Fruit fly (Drosophila melanogaster) whole organism, pupa: ENCODE results near the gene Mcm5.

Source experiments
- CG10348 ChIP-seq: fragments of 200-800 bp; sonication (Bioruptor generic); IDR thresholded peaks from 2 replicates; pipeline ENCODE4 v1.3.6; 2022; ENCODE audit warnings: missing biosample characterization, missing genetic modification characterization
- CG12605 ChIP-seq: fragments of 200-800 bp; sonication (Bioruptor generic); IDR thresholded peaks from 2 replicates; pipeline ENCODE4 v1.3.6; 2022; ENCODE audit warnings: missing biosample characterization, missing genetic modification characterization
- CG13204 ChIP-seq: fragments of 200-800 bp; sonication (Bioruptor generic); optimal IDR thresholded peaks from 2 replicates; lab custom pipeline; 2018; ENCODE audit warnings: missing biosample characterization, mild to moderate bottlenecking, missing genetic modification characterization, moderate library complexity
- CG14655 ChIP-seq: fragments of 200-800 bp; sonication (Bioruptor generic); optimal IDR thresholded peaks from 3 replicates; lab custom pipeline; 2017; ENCODE audit warnings: mild to moderate bottlenecking, missing biosample characterization, missing genetic modification reagents, missing genetic modification characterization
- CG15710 ChIP-seq: fragments of 200-800 bp; sonication (Bioruptor generic); optimal IDR thresholded peaks from 2 replicates; lab custom pipeline; 2018; ENCODE audit warnings: missing biosample characterization, mild to moderate bottlenecking, missing genetic modification characterization, moderate library complexity
- CG17806 ChIP-seq: fragments of 200-800 bp; sonication (Bioruptor generic); optimal IDR thresholded peaks from 2 replicates; lab custom pipeline; 2018; ENCODE audit warnings: missing biosample characterization, mild to moderate bottlenecking, missing genetic modification characterization, moderate library complexity
- CG32121 ChIP-seq: fragments of 200-800 bp; sonication (Bioruptor generic); IDR thresholded peaks from 2 replicates; pipeline ENCODE4 v1.3.6; 2022; ENCODE audit warnings: missing biosample characterization, missing genetic modification characterization
- CG34367 ChIP-seq: fragments of 200-800 bp; sonication (Bioruptor generic); optimal IDR thresholded peaks from 2 replicates; lab custom pipeline; 2018; ENCODE audit warnings: missing biosample characterization, mild to moderate bottlenecking, missing genetic modification characterization
- CG4496 ChIP-seq: fragments of 200-800 bp; sonication (Bioruptor generic); IDR thresholded peaks from 3 replicates; pipeline ENCODE4 v1.3.6; 2022; ENCODE audit warnings: missing biosample characterization, missing genetic modification characterization
- CG8159 ChIP-seq: fragments of 200-800 bp; sonication (Bioruptor generic); optimal IDR thresholded peaks from 3 replicates; lab custom pipeline; 2018; ENCODE audit warnings: missing biosample characterization, mild to moderate bottlenecking, missing genetic modification characterization, moderate library complexity
- CG8301 ChIP-seq: fragments of 200-800 bp; sonication (Bioruptor generic); optimal IDR thresholded peaks from 2 replicates; lab custom pipeline; 2018; ENCODE audit warnings: missing biosample characterization, mild to moderate bottlenecking, missing genetic modification characterization
- CG9948 ChIP-seq: fragments of 200-800 bp; sonication (Bioruptor generic); optimal IDR thresholded peaks from 2 replicates; lab custom pipeline; 2018; ENCODE audit warnings: missing biosample characterization, mild to moderate bottlenecking, missing genetic modification characterization, moderate library complexity
- D1 ChIP-seq: fragments of 200-800 bp; sonication (Bioruptor generic); optimal IDR thresholded peaks from 2 replicates; lab custom pipeline; 2018; ENCODE audit warnings: missing biosample characterization, mild to moderate bottlenecking, missing genetic modification characterization, moderate library complexity
- EcR ChIP-seq: fragments of 200-800 bp; sonication (Bioruptor generic); optimal IDR thresholded peaks from 3 replicates; lab custom pipeline; 2019; ENCODE audit warnings: missing biosample characterization, missing genetic modification characterization, mild to moderate bottlenecking, moderate library complexity, missing genetic modification reagents
- Ets98B ChIP-seq: fragments of 200-800 bp; sonication (Bioruptor generic); IDR thresholded peaks from 2 replicates; pipeline ENCODE4 v1.3.6; 2022; ENCODE audit warnings: missing biosample characterization, missing genetic modification characterization
- Pif1A ChIP-seq: fragments of 200-800 bp; sonication (Bioruptor generic); optimal IDR thresholded peaks from 3 replicates; lab custom pipeline; 2016; ENCODE audit warnings: missing biosample characterization, missing genetic modification characterization
- Pif1B ChIP-seq: fragments of 200-800 bp; sonication (Bioruptor generic); optimal IDR thresholded peaks from 3 replicates; lab custom pipeline; 2016; ENCODE audit warnings: missing biosample characterization, missing genetic modification characterization
- Snoo ChIP-seq: fragments of 200-800 bp; sonication (Bioruptor generic); optimal IDR thresholded peaks from 3 replicates; lab custom pipeline; 2017; ENCODE audit warnings: missing biosample characterization, mild to moderate bottlenecking, missing genetic modification characterization, inconsistent platforms
- fd96Ca ChIP-seq: fragments of 200-800 bp; sonication (Bioruptor generic); IDR thresholded peaks from 3 replicates; pipeline ENCODE4 v1.3.6; 2022; ENCODE audit warnings: missing biosample characterization, missing genetic modification characterization
- gl ChIP-seq: fragments of 200-800 bp; sonication (Bioruptor generic); optimal IDR thresholded peaks from 2 replicates; lab custom pipeline; 2018; ENCODE audit warnings: missing biosample characterization, mild to moderate bottlenecking, missing genetic modification characterization
- rn ChIP-seq: fragments of 200-800 bp; sonication (Bioruptor generic); IDR thresholded peaks from 2 replicates; pipeline ENCODE4 v1.3.6; 2022; ENCODE audit warnings: missing biosample characterization, missing genetic modification characterization

Mcm5 gene

dm6 chr3R:10784058-10784499 lies 4.2 kb upstream of the Mcm5 start, which contains the start of the genes mRpL37 and Rbp1:
mRpL37 (minus strand) TSS chr3R:10784092.
Rbp1 (plus strand) TSS chr3R:10784383.
- TF ChIP-seq Pif1B (GFP tag; lab: Kevin White, UChicago) (no peak), rn (GFP tag; lab: Robert Waterston, UW) (no peak), fd96Ca (GFP tag; lab: Robert Waterston, UW) (no peak), CG9948 (tag; lab: Kevin White, UChicago) (peak; percentile 55), CG4496 (peak; percentile 77), CG15710 (peak; percentile 73), Snoo (tag; lab: Kevin White, UChicago) (peak; percentile 46), CG13204 (no peak), CG12605 (GFP tag; lab: Robert Waterston, UW) (no peak), CG17806 (tag; lab: Kevin White, UChicago) (peak; percentile 59), CG8159 (peak; percentile 70), CG10348 (GFP tag; lab: Robert Waterston, UW) (no peak)

DNA sequence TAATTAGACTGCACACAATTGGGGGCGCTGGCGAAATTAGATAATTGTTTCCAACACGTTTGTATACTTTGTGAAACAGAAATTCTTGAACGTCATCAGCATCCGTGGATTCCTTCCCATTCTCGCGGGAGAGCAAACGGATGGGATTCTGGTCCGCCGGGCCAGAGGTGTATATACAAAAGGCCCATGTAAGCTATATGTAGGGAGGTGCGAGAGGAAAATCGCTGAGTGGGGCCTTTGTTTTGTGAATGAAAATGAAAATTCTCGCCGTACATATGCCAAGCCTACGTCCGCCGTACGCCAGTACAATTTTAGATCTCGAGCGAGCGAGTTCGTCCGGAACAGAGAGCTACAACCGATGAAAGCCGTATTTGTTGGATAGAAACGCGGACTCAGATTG lies 4.3 kb downstream of the Mcm5 start, which contains the start of gene CG14687:
TSS of gene CG14687 (plus strand) at position 301 of the 400 bp plus-strand sequence.
- no peak for TF ChIP-seq CG10348 (GFP tag; lab: Robert Waterston, UW)
- TF ChIP-seq D1: no peak
- no peak for TF ChIP-seq Snoo (tag; lab: Kevin White, UChicago)
- TF ChIP-seq CG32121 (GFP tag; lab: Robert Waterston, UW): no peak
- no peak for TF ChIP-seq fd96Ca (GFP tag; lab: Robert Waterston, UW)
- TF ChIP-seq Pif1B (GFP tag; lab: Kevin White, UChicago): no peak

DNA sequence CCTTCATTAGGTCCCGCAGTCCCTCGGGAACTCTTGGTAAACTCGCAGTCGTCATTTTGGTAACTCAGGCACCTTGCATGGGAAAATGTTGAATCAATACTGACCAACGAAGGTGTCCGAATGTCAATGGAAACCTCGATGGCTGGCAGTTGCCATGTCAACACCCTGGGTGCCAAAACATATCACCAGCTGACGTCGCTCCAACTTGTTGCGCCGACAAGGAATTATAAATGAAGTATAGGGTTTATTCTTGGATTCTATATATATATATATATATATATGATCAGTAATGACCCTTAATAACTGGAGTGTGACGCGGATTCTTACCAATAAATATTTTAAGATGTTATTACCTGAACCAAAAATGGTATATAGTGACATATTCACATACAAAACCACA lies 15.5 kb downstream of the Mcm5 start, which contains the start of gene CG14692:
TSS of gene CG14692 (minus strand) at position 101 of the 400 bp plus-strand sequence.
- TF ChIP-seq CG8301 (no peak), Pif1B (GFP tag; lab: Kevin White, UChicago) (no peak), Pif1A (GFP tag; lab: Kevin White, UChicago) (no peak), Ets98B (GFP tag; lab: Robert Waterston, UW) (no peak), CG9948 (tag; lab: Kevin White, UChicago) (no peak), CG8159 (no peak), CG14655 (GFP tag; lab: Kevin White, UChicago) (no peak)

- peak; percentile 27 for TF ChIP-seq D1
- no peak for TF ChIP-seq CG34367 (tag; lab: Kevin White, UChicago)
These were observed 26.7 kb downstream of the Mcm5 start, which contains the start of the genes CG14693 and TTLL15 for dm6 chr3R:10815032-10815431. CG14693 (minus strand) TSS chr3R:10815047. TTLL15 (plus strand) TSS chr3R:10815288.

DNA sequence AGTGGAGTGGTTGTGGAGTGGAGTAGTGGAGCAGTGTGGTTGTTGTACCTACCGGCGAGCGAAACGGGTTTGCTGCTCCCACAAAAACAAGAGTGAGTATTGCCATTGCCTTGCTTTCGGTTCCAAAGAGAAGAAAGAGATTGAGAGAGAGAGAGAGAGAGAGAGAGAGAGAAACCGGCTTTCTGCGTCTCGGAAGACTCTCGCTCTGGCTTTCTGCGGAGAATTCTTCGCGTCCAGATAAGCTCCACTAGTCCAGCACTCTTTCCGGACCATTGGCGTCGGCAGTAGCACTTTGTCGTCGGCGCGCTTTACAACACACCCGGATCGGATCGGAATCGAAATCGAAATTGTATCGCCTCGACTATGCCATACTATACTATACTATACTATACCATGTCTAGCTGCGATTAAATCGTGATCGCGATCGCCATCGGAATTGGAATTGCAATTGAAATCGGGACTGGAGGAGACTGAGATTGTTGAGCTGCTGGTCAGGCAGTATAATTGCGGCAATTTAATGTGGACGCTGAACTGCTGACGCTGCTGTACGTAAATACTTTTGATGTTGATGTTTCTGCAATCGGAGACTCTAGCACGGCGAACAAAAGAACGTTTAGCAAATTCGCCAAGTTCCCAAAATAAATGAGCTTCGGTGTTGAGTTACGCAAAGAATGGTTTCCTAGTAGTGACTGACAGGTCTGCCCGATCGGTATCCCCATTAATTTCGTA lies 38.6 kb downstream of the Mcm5 start, which contains the start of gene Cad86C:
TSS of gene Cad86C (plus strand) at position 284 of the 729 bp plus-strand sequence.
- peak; percentile 54; the same call in 2 of the 3 replicates for TF ChIP-seq fd96Ca (GFP tag; lab: Robert Waterston, UW)
- peak; percentile 7 for TF ChIP-seq CG14655 (GFP tag; lab: Kevin White, UChicago)
- TF ChIP-seq CG13204: peak; percentile 25
- no peak for TF ChIP-seq gl
- peak; percentile 44; the same call in 1 of the 2 replicates for TF ChIP-seq CG32121 (GFP tag; lab: Robert Waterston, UW)
- TF ChIP-seq Pif1A (GFP tag; lab: Kevin White, UChicago): peak; percentile 51
- TF ChIP-seq Pif1B (GFP tag; lab: Kevin White, UChicago): peak; percentile 54
- peak; percentile 53; the same call in 2 of the 3 replicates for TF ChIP-seq CG4496
- TF ChIP-seq CG17806 (tag; lab: Kevin White, UChicago): no peak
- peak; percentile 75 for TF ChIP-seq EcR (GFP tag; lab: Kevin White, UChicago)
- TF ChIP-seq CG12605 (GFP tag; lab: Robert Waterston, UW): peak; percentile 68
- TF ChIP-seq CG8301: peak; percentile 7
- TF ChIP-seq Snoo (tag; lab: Kevin White, UChicago): peak; percentile 10
- peak; percentile 72 for TF ChIP-seq Ets98B (GFP tag; lab: Robert Waterston, UW)
- no peak for TF ChIP-seq rn (GFP tag; lab: Robert Waterston, UW)
- no peak for TF ChIP-seq CG9948 (tag; lab: Kevin White, UChicago)
- TF ChIP-seq CG8159: peak; percentile 19

DNA sequence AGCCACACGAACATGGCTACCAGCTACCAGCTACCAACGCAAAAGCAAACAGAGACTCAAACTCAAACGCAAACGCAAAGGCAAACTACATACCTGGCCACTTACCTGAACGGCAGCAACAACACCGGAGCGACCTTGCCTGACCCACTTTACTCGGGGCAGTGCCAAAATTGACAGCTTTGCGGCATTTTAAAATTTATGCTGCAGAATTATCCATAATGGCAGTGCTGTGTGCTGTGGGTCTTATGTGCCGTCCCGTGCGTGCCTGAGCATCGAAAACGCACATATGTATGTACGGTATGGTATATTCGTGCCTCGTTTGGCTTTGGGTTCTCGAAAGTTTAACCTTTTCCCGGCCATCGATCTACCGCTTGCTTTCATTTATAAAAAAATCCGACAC lies 40.4 kb downstream of the Mcm5 start:
- no peak for TF ChIP-seq Pif1B (GFP tag; lab: Kevin White, UChicago)
- TF ChIP-seq, all 21 proteins: peak for 0

dm6 chr3R:10829746-10830145 lies 41.4 kb downstream of the Mcm5 start:
- no peak for TF ChIP-seq D1
- peak; percentile 72 for TF ChIP-seq CG17806 (tag; lab: Kevin White, UChicago)
- TF ChIP-seq CG8159: peak; percentile 80
- TF ChIP-seq Pif1A (GFP tag; lab: Kevin White, UChicago): peak; percentile 42
- no peak for TF ChIP-seq Ets98B (GFP tag; lab: Robert Waterston, UW)
- TF ChIP-seq CG34367 (tag; lab: Kevin White, UChicago): peak; percentile 70
- peak; percentile 23 for TF ChIP-seq gl
- TF ChIP-seq CG8301: peak; percentile 54
- no peak for TF ChIP-seq CG12605 (GFP tag; lab: Robert Waterston, UW)
- no peak for TF ChIP-seq rn (GFP tag; lab: Robert Waterston, UW)
- peak; percentile 67 for TF ChIP-seq CG14655 (GFP tag; lab: Kevin White, UChicago)
- TF ChIP-seq CG32121 (GFP tag; lab: Robert Waterston, UW): no peak
- TF ChIP-seq CG10348 (GFP tag; lab: Robert Waterston, UW): no peak
- no peak for TF ChIP-seq EcR (GFP tag; lab: Kevin White, UChicago)
- TF ChIP-seq CG15710: peak; percentile 77
- TF ChIP-seq CG13204: no peak
- TF ChIP-seq CG9948 (tag; lab: Kevin White, UChicago): peak; percentile 74
- no peak for TF ChIP-seq fd96Ca (GFP tag; lab: Robert Waterston, UW)
- TF ChIP-seq Snoo (tag; lab: Kevin White, UChicago): no peak
- TF ChIP-seq CG4496: no peak
- peak; percentile 14 for TF ChIP-seq Pif1B (GFP tag; lab: Kevin White, UChicago)
